Worm (Caenorhabditis elegans) whole organism, L4 larva: ENCODE results near the gene sre-20.

Experiments used
- D1046.2 ChIP-seq: fragments of 200-800 bp; sonication (Bioruptor generic); IDR thresholded peaks from 2 replicates; pipeline ENCODE4 v1.3.6; 2022; ENCODE audit warnings: missing genetic modification characterization, missing compliant biosample characterization
- F26F4.8 ChIP-seq: fragments of 200-800 bp; sonication (Bioruptor generic); conservative IDR thresholded peaks from 2 replicates; pipeline ENCODE4 v1.3.6; 2022; ENCODE audit warnings: missing genetic modification characterization, missing compliant biosample characterization
- F49E8.2 ChIP-seq: sonication (generic microtip); optimal IDR thresholded peaks from 2 replicates; lab custom pipeline; 2016; ENCODE audit warnings: missing compliant biosample characterization, mild to moderate bottlenecking, missing genetic modification characterization, borderline replicate concordance
- R02D3.7 ChIP-seq: fragments of 150-350 bp; sonication (generic microtip); optimal IDR thresholded peaks from 3 replicates; lab custom pipeline; 2014; ENCODE audit warnings: missing biosample characterization, missing genetic modification characterization
- T26A8.4 ChIP-seq: fragments of 200-800 bp; sonication (Bioruptor generic); IDR thresholded peaks from 2 replicates; pipeline ENCODE4 v1.3.6; 2022; ENCODE audit warnings: missing genetic modification characterization, missing compliant biosample characterization
- Y105C5A.15 ChIP-seq: fragments of 200-800 bp; sonication (Bioruptor generic); IDR thresholded peaks from 2 replicates; pipeline ENCODE4 v1.3.6; 2022; ENCODE audit warnings: missing genetic modification characterization, missing compliant biosample characterization
- Y48G9A.11 ChIP-seq: fragments of 200-800 bp; sonication (Bioruptor generic); IDR thresholded peaks from 2 replicates; pipeline ENCODE4 v1.3.6; 2022; ENCODE audit warnings: missing genetic modification reagents, missing genetic modification characterization, missing compliant biosample characterization
- ZK546.5 ChIP-seq, 2 experiments: sonication (generic microtip); optimal IDR thresholded peaks; 2 replicates each; lab custom pipeline; 2017; ENCODE audit warnings: missing biosample characterization in 2 of 2, missing genetic modification characterization in 2 of 2
- aha-1 ChIP-seq: fragments of 150-350 bp; peaks from one replicate; lab custom pipeline; 2014; ENCODE audit warnings: missing biosample characterization, missing genetic modification characterization
- aly-2 ChIP-seq: sonication (generic microtip); optimal IDR thresholded peaks from 2 replicates; lab custom pipeline; 2018; ENCODE audit warnings: missing biosample characterization, missing genetic modification characterization
- arid-1 ChIP-seq: fragments of 200-800 bp; sonication (Bioruptor generic); conservative IDR thresholded peaks from 2 replicates; pipeline ENCODE4 v1.3.6; 2022; ENCODE audit warnings: missing genetic modification reagents, missing genetic modification characterization, missing compliant biosample characterization
- attf-4 ChIP-seq: sonication (generic microtip); optimal IDR thresholded peaks from 3 replicates; lab custom pipeline; 2017; ENCODE audit warnings: missing biosample characterization, missing genetic modification characterization
- ceh-32 ChIP-seq: sonication (generic microtip); optimal IDR thresholded peaks from 2 replicates; lab custom pipeline; 2016; ENCODE audit warnings: mild to moderate bottlenecking, missing genetic modification characterization, missing compliant biosample characterization; ENCODE audit not compliant: poor library complexity
- ceh-82 ChIP-seq: sonication (generic microtip); optimal IDR thresholded peaks from 2 replicates; lab custom pipeline; 2017; ENCODE audit warnings: missing biosample characterization, missing genetic modification characterization
- ctbp-1 ChIP-seq: fragments of 200-800 bp; sonication (Bioruptor generic); IDR thresholded peaks from 2 replicates; pipeline ENCODE4 v1.3.6; 2022; ENCODE audit warnings: missing genetic modification reagents, missing genetic modification characterization, missing compliant biosample characterization
- daf-12 ChIP-seq: fragments of 150-350 bp; optimal IDR thresholded peaks from 2 replicates; lab custom pipeline; 2014; ENCODE audit warnings: missing biosample characterization, missing genetic modification reagents, missing genetic modification characterization
- daf-16 ChIP-seq, 3 experiments: sonication (generic microtip); optimal IDR thresholded peaks; 2 replicates each; lab custom pipeline; 2016 to 2017; ENCODE audit warnings: missing genetic modification characterization in 3 of 3, missing genetic modification reagents in 3 of 3, mild to moderate bottlenecking in 2 of 3, missing compliant biosample characterization in 2 of 3, missing biosample characterization in 1 of 3, moderate library complexity in 1 of 3
- daf-8 ChIP-seq: fragments of 200-800 bp; sonication (Bioruptor generic); IDR thresholded peaks from 2 replicates; pipeline ENCODE4 v1.3.6; 2022; ENCODE audit warnings: missing genetic modification characterization, missing compliant biosample characterization
- dmd-6 ChIP-seq: fragments of 200-800 bp; sonication (Bioruptor generic); IDR thresholded peaks from 2 replicates; pipeline ENCODE4 v1.3.6; 2022; ENCODE audit warnings: missing genetic modification reagents, missing genetic modification characterization, missing compliant biosample characterization
- dpl-1 ChIP-seq: fragments of 150-350 bp; optimal IDR thresholded peaks from 2 replicates; lab custom pipeline; 2014; ENCODE audit warnings: missing biosample characterization, missing genetic modification reagents, missing genetic modification characterization
- dve-1 ChIP-seq: sonication (generic microtip); optimal IDR thresholded peaks from 2 replicates; lab custom pipeline; 2017; ENCODE audit warnings: antibody characterized with exemption, mild to moderate bottlenecking, missing genetic modification characterization, missing compliant biosample characterization; ENCODE audit not compliant: insufficient read depth
- fos-1 ChIP-seq: fragments of 150-350 bp; optimal IDR thresholded peaks from 2 replicates; lab custom pipeline; 2014; ENCODE audit warnings: missing biosample characterization, missing genetic modification characterization
- lin-39 ChIP-seq: fragments of 150-350 bp; optimal IDR thresholded peaks from 2 replicates; lab custom pipeline; 2014; ENCODE audit warnings: missing biosample characterization, missing genetic modification reagents, missing genetic modification characterization
- lir-3 ChIP-seq: sonication (generic microtip); optimal IDR thresholded peaks from 2 replicates; lab custom pipeline; 2016; ENCODE audit warnings: mild to moderate bottlenecking, missing genetic modification characterization, missing compliant biosample characterization
- madf-9 ChIP-seq: fragments of 200-800 bp; sonication (Bioruptor generic); conservative IDR thresholded peaks from 2 replicates; pipeline ENCODE4 v1.3.6; 2022; ENCODE audit warnings: missing genetic modification reagents, missing genetic modification characterization, missing compliant biosample characterization
- mdl-1 ChIP-seq, 2 experiments: fragments of 150-350 bp in 1 of 2; sonication (generic microtip) in 1 of 2; optimal IDR thresholded peaks; 2 replicates each; lab custom pipeline; 2014 to 2017; ENCODE audit warnings: missing biosample characterization in 2 of 2, missing genetic modification characterization in 2 of 2
- mes-2 ChIP-seq: sonication (generic microtip); optimal IDR thresholded peaks from 2 replicates; lab custom pipeline; 2016; ENCODE audit warnings: missing genotype, mild to moderate bottlenecking, missing genetic modification characterization, missing compliant biosample characterization; ENCODE audit not compliant: poor library complexity, severe bottlenecking
- nhr-102 ChIP-seq: sonication (generic microtip); optimal IDR thresholded peaks from 2 replicates; lab custom pipeline; 2016; ENCODE audit warnings: mild to moderate bottlenecking, missing genetic modification characterization, moderate library complexity, missing compliant biosample characterization
- nhr-111 ChIP-seq: fragments of 200-800 bp; sonication (Bioruptor generic); optimal IDR thresholded peaks from 2 replicates; lab custom pipeline; 2018; ENCODE audit warnings: mild to moderate bottlenecking, missing genetic modification characterization, missing compliant biosample characterization
- nhr-25 ChIP-seq: sonication (generic microtip); optimal IDR thresholded peaks from 2 replicates; lab custom pipeline; 2017; ENCODE audit warnings: missing genetic modification characterization, mild to moderate bottlenecking, missing compliant biosample characterization, antibody characterized with exemption, moderate library complexity, borderline replicate concordance; ENCODE audit not compliant: insufficient read depth
- nhr-28 ChIP-seq: fragments of 150-350 bp; optimal IDR thresholded peaks from 2 replicates; lab custom pipeline; 2014; ENCODE audit warnings: missing biosample characterization, missing genetic modification characterization
- nhr-48 ChIP-seq: sonication (generic microtip); optimal IDR thresholded peaks from 2 replicates; lab custom pipeline; 2016; ENCODE audit warnings: mild to moderate bottlenecking, missing genetic modification characterization, missing compliant biosample characterization
- nhr-6 ChIP-seq: fragments of 150-350 bp; optimal IDR thresholded peaks from 2 replicates; lab custom pipeline; 2014; ENCODE audit warnings: missing biosample characterization, missing genetic modification characterization
- nhr-76 ChIP-seq: fragments of 150-350 bp; optimal IDR thresholded peaks from 2 replicates; lab custom pipeline; 2014; ENCODE audit warnings: missing biosample characterization, missing genetic modification characterization
- php-3 ChIP-seq: fragments of 200-800 bp; sonication (Bioruptor generic); IDR thresholded peaks from 2 replicates; pipeline ENCODE4 v1.3.6; 2022; ENCODE audit warnings: missing genetic modification reagents, missing genetic modification characterization, missing compliant biosample characterization
- set-16 ChIP-seq: fragments of 200-800 bp; sonication (Bioruptor generic); IDR thresholded peaks from 2 replicates; pipeline ENCODE4 v1.3.6; 2022; ENCODE audit warnings: missing genetic modification reagents, missing genetic modification characterization, missing compliant biosample characterization
- skn-1 ChIP-seq: fragments of 150-350 bp; optimal IDR thresholded peaks from 2 replicates; lab custom pipeline; 2014; ENCODE audit warnings: missing biosample characterization, missing genetic modification characterization
- snpc-1.2 ChIP-seq: fragments of 200-800 bp; sonication (Bioruptor generic); IDR thresholded peaks from 2 replicates; pipeline ENCODE4 v1.3.6; 2022; ENCODE audit warnings: missing genetic modification reagents, missing genetic modification characterization, missing compliant biosample characterization
- tag-97 ChIP-seq: fragments of 200-800 bp; sonication (Bioruptor generic); IDR thresholded peaks from 2 replicates; pipeline ENCODE4 v1.3.6; 2022; ENCODE audit warnings: missing genetic modification characterization, missing compliant biosample characterization
- tra-1 ChIP-seq: fragments of 200-800 bp; sonication (Bioruptor generic); IDR thresholded peaks from 2 replicates; pipeline ENCODE4 v1.3.6; 2022; ENCODE audit warnings: missing genetic modification reagents, missing genetic modification characterization, missing compliant biosample characterization
- zfp-3 ChIP-seq: fragments of 200-800 bp; sonication (Bioruptor generic); conservative IDR thresholded peaks from 2 replicates; pipeline ENCODE4 v1.3.6; 2022; ENCODE audit warnings: missing genetic modification reagents, missing genetic modification characterization, missing compliant biosample characterization
- zip-11 ChIP-seq: fragments of 200-800 bp; sonication (Bioruptor generic); IDR thresholded peaks from 2 replicates; pipeline ENCODE4 v1.3.6; 2022; ENCODE audit warnings: missing genetic modification characterization, missing compliant biosample characterization

Gene sre-20

DNA sequence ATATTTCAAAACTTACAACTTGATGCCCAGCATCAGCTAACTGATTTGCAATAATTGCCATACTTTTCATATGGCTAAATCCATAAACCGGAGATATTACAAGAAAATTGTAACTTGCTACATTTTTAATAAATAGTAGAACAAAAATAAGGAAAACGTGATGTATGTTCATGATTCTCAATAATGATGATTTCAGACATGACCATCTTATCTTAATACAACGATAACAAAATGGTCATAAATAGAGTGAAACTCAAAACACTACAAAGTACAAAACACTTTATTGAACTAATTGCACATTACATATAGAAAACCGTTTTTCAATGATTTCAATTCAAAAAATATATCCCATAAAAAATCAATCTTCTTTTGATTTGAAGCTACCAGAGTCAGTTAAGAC, 8.0 kb upstream of the sre-20 start, which contains the start of gene ugt-5 (continued):
- TF ChIP-seq aly-2 (tag; lab: Kevin White, UChicago) (no peak), nhr-6 (no peak), nhr-28 (tag; lab: Kevin White, UChicago) (peak; percentile 76)

DNA sequence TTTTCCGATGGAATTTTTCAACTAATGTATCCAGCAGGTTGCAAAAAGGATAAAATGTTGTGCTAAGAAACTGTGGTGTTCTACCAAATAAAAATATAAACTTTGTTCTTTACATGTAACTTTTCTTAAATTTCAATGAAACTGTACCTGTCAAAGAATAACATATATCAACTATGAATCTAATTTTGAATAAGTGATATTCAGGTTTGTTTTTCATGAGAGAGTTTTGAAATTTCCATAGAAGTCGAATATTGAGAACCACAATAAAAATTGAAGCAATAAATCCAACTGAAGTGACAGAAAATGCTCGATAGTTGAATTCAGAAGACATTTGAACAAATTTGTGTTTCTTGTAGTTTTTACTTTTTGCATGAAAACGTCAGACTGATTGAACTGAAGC, 5.4 kb upstream of the sre-20 start, which contains the start of gene srbc-43:
srbc-43 (minus strand) TSS at position 331 of the 400 bp plus-strand sequence.
- TF ChIP-seq daf-12 (tag; lab: Kevin White, UChicago) (no peak), aha-1 (tag; lab: Kevin White, UChicago) (peak; percentile 93)

DNA sequence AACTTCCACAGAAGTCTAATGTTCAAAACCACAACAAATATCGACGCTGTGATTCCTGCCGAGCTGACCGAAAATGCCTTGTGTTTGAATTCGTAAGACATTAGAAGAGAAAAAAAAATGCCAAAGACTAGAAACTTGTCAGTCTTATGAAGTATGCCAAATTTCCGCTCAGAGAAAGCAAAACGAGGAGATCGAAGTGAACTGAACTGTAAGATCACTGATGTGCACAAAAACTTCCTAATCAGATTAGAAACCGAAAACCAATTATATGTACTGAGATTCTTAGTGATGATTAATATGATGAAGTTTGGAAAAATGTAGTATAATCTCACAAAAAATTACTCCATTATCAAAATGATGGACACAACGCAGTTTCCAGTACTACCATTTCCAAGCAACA, 3.7 kb upstream of the sre-20 start, which contains the start of gene srbc-44:
srbc-44 (minus strand) TSS at position 101 of the 400 bp plus-strand sequence.
- no peak for TF ChIP-seq php-3 (GFP tag; lab: Robert Waterston, UW)
- no peak for TF ChIP-seq ceh-32 (tag; lab: Kevin White, UChicago)
- no peak for TF ChIP-seq aha-1 (tag; lab: Kevin White, UChicago)
- no peak for TF ChIP-seq fos-1 (tag; lab: Kevin White, UChicago)
- no peak for TF ChIP-seq daf-12 (tag; lab: Kevin White, UChicago)
- TF ChIP-seq nhr-102 = no peak
- no peak for TF ChIP-seq ctbp-1 (GFP tag; lab: Robert Waterston, UW)
- no peak for TF ChIP-seq Y48G9A.11 (GFP tag; lab: Robert Waterston, UW)
- no peak for TF ChIP-seq ZK546.5 (tag; optimal IDR thresholded peaks at IDR 0.05; lab: Kevin White, UChicago)
- no peak for TF ChIP-seq nhr-76 (tag; lab: Kevin White, UChicago)
- TF ChIP-seq tag-97 (GFP tag; lab: Robert Waterston, UW) = no peak
- no peak for TF ChIP-seq lin-39 (tag; lab: Kevin White, UChicago)
- TF ChIP-seq daf-16 (GFP tag; optimal IDR thresholded peaks at IDR 0.05; lab: Kevin White, UChicago) = no peak
- no peak for TF ChIP-seq daf-16 (tag; optimal IDR thresholded peaks at IDR 0.05; lab: Kevin White, UChicago)
- TF ChIP-seq daf-8 (GFP tag; lab: Robert Waterston, UW) = no peak
- TF ChIP-seq D1046.2 (GFP tag; lab: Robert Waterston, UW) = no peak

DNA sequence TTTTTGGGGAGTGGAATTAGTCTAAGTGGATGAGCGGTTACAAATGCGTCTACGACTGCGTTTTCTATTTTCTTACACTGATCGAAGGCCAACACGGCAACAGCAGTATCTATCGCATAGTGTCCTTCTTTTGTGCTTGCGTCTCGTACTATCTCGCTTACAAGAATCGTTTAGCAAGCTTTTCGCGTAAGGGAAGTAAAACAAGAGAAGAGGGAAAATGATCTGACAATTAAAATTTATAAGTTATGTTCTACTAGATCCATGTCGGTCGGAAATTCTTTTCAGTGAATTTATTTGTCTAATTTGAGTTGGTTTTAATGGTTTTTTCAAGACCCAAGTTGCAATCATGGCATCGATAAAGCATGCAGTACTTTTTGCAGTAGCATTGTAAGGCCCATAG, 2.3 kb upstream of the sre-20 start, which contains the start of gene fkb-4:
fkb-4 (minus strand) TSS at position 101 of the 400 bp plus-strand sequence.
- no peak for TF ChIP-seq Y105C5A.15
- TF ChIP-seq snpc-1.2 (GFP tag; lab: Robert Waterston, UW) = no peak
- TF ChIP-seq zfp-3 (GFP tag; lab: Robert Waterston, UW) = no peak
- TF ChIP-seq nhr-48 (tag; lab: Kevin White, UChicago) = no peak

DNA sequence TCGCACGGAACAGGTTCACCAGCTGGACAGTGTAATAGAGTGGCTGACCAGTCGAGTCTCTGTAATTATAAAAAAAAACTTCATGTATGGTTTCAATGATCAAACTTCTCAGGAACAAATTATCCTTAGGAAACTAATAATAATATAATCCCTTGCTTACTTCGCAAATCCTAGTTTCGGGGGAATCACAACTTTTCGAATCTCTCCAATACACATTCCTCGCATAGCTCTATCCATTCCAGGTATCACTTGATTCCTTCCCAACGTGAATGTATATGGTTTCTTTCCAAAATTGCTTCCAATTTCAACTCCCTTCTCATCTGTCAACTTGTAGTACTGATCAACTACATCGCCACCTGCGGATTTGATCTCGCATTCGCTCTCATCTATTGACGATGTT, 1.6 kb upstream of the sre-20 start:
- TF ChIP-seq arid-1 (GFP tag; lab: Robert Waterston, UW) = no peak

DNA sequence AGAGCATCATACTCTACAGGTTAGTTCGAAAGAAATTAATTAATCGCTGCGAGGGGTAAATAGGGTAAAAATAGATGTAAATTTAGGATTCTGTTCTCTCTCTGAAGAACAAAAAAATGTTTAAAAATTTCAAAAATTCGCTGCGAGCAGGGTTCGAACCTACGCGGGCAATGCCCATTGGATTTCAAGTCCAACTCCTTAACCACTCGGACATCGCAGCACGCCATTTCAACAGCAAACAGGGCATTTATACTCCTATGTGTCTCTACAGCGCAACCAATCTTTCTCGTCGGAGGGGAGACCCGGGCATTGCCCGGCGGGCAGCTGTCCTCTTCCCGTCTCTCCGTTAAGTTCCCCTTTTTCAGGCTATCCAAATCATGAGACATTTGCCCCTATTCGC, 4.5 kb downstream of the sre-20 start:
- TF ChIP-seq mes-2 (tag; lab: Kevin White, UChicago) = no peak
- peak; percentile 74 for TF ChIP-seq dmd-6 (GFP tag; lab: Robert Waterston, UW)
- peak; percentile 88 for TF ChIP-seq ctbp-1 (GFP tag; lab: Robert Waterston, UW)
- TF ChIP-seq set-16 = no peak
- no peak for TF ChIP-seq nhr-25 (tag; lab: Kevin White, UChicago)
- no peak for TF ChIP-seq skn-1
- peak; percentile 18 for TF ChIP-seq dpl-1 (GFP tag; lab: Kevin White, UChicago)
- TF ChIP-seq T26A8.4 = no peak
- peak; percentile 66 for TF ChIP-seq lir-3 (tag; lab: Kevin White, UChicago)
- no peak for TF ChIP-seq F49E8.2 (tag; lab: Kevin White, UChicago)
- no peak for TF ChIP-seq R02D3.7 (tag; lab: Kevin White, UChicago)
- no peak for TF ChIP-seq attf-4
- no peak for TF ChIP-seq ceh-82 (tag; lab: Kevin White, UChicago)
- no peak for TF ChIP-seq mdl-1 (tag; optimal IDR thresholded peaks at IDR 0.05; lab: Kevin White, UChicago)
- no peak for TF ChIP-seq ZK546.5 (tag; optimal IDR thresholded peaks at IDR 0.05; lab: Kevin White, UChicago)
- peak; percentile 84 for TF ChIP-seq nhr-111
- TF ChIP-seq madf-9 = peak; percentile 88
- TF ChIP-seq dve-1 (tag; lab: Kevin White, UChicago) = no peak
- TF ChIP-seq tra-1 = peak; percentile 84
- peak; percentile 75 for TF ChIP-seq zip-11 (GFP tag; lab: Robert Waterston, UW)
- peak; percentile 75; the same call in 1 of the 2 replicates for TF ChIP-seq F26F4.8 (GFP tag; lab: Robert Waterston, UW)
